Worm (Caenorhabditis elegans) whole organism, young adult: ENCODE data around the gene pak-1.

ENCODE experiments used
- B0336.3 ChIP-seq: fragments of 200-800 bp; sonication (Bioruptor generic); IDR thresholded peaks from 2 replicates; pipeline ENCODE4 v1.3.6; 2022; ENCODE audit warnings: missing genetic modification characterization, missing compliant biosample characterization
- C17E4.6 ChIP-seq: fragments of 200-800 bp; sonication (Bioruptor generic); IDR thresholded peaks from 2 replicates; pipeline ENCODE4 v1.3.6; 2022; ENCODE audit warnings: missing genetic modification reagents, missing genetic modification characterization, missing compliant biosample characterization
- F22D6.2 ChIP-seq: sonication (generic microtip); optimal IDR thresholded peaks from 2 replicates; lab custom pipeline; 2016; ENCODE audit warnings: mild to moderate bottlenecking, missing genetic modification characterization, missing compliant biosample characterization
- F37B4.10 ChIP-seq: fragments of 200-800 bp; sonication (Bioruptor generic); IDR thresholded peaks from 2 replicates; pipeline ENCODE4 v1.3.6; 2022; ENCODE audit warnings: missing genetic modification characterization, missing compliant biosample characterization
- F39B2.1 ChIP-seq: fragments of 200-800 bp; sonication (Bioruptor generic); IDR thresholded peaks from 2 replicates; pipeline ENCODE4 v1.3.6; 2022; ENCODE audit warnings: missing genetic modification reagents, missing genetic modification characterization, missing compliant biosample characterization
- F49E8.2 ChIP-seq: sonication (generic microtip); optimal IDR thresholded peaks from 3 replicates; lab custom pipeline; 2017; ENCODE audit warnings: missing genetic modification characterization, mild to moderate bottlenecking, missing compliant biosample characterization, antibody characterized with exemption, moderate library complexity; ENCODE audit not compliant: insufficient read depth
- K11D2.4 ChIP-seq: fragments of 200-800 bp; sonication (Bioruptor generic); IDR thresholded peaks from 2 replicates; pipeline ENCODE4 v1.3.6; 2022; ENCODE audit warnings: missing genetic modification reagents, missing genetic modification characterization, missing compliant biosample characterization
- K12H6.12 ChIP-seq: fragments of 200-800 bp; sonication (Bioruptor generic); optimal IDR thresholded peaks from 2 replicates; lab custom pipeline; 2018; ENCODE audit warnings: mild to moderate bottlenecking, missing genetic modification characterization, missing compliant biosample characterization
- Y53F4B.3 ChIP-seq: fragments of 200-800 bp; sonication (Bioruptor generic); IDR thresholded peaks from 2 replicates; pipeline ENCODE4 v1.3.6; 2022; ENCODE audit warnings: missing genetic modification reagents, missing genetic modification characterization, missing compliant biosample characterization
- Y56A3A.18 ChIP-seq: fragments of 200-800 bp; sonication (Bioruptor generic); IDR thresholded peaks from 2 replicates; pipeline ENCODE4 v1.3.6; 2022; ENCODE audit warnings: missing genetic modification reagents, missing genetic modification characterization, missing compliant biosample characterization
- Y95B8A.8 ChIP-seq: fragments of 200-800 bp; sonication (Bioruptor generic); IDR thresholded peaks from 2 replicates; pipeline ENCODE4 v1.3.6; 2022; ENCODE audit warnings: missing genetic modification reagents, missing genetic modification characterization, missing compliant biosample characterization
- ZK185.1 ChIP-seq: sonication (generic microtip); optimal IDR thresholded peaks from 2 replicates; lab custom pipeline; 2016; ENCODE audit warnings: mild to moderate bottlenecking, missing genetic modification characterization, missing compliant biosample characterization; ENCODE audit not compliant: poor library complexity, severe bottlenecking
- ama-1 ChIP-seq, 3 experiments: fragments of 150-350 bp in 1 of 3; sonication (generic microtip) in 2 of 3; optimal IDR thresholded peaks; 2 replicates each; lab custom pipeline; 2014 to 2018; ENCODE audit warnings: missing biosample characterization in 2 of 3, missing genetic modification characterization in 2 of 3, missing genetic modification reagents in 2 of 3
- aptf-2 ChIP-seq: fragments of 200-800 bp; sonication (Bioruptor generic); conservative IDR thresholded peaks from 2 replicates; pipeline ENCODE4 v1.3.6; 2022; ENCODE audit warnings: missing genetic modification reagents, missing genetic modification characterization, missing compliant biosample characterization
- aptf-3 ChIP-seq: fragments of 200-800 bp; sonication (Bioruptor generic); IDR thresholded peaks from 2 replicates; pipeline ENCODE4 v1.3.6; 2022; ENCODE audit warnings: missing genetic modification characterization, missing compliant biosample characterization
- athp-1 ChIP-seq: sonication (generic microtip); optimal IDR thresholded peaks from 2 replicates; lab custom pipeline; 2017; ENCODE audit warnings: mild to moderate bottlenecking, missing genetic modification characterization, missing compliant biosample characterization
- attf-5 ChIP-seq: fragments of 200-800 bp; sonication (Bioruptor generic); optimal IDR thresholded peaks from 2 replicates; lab custom pipeline; 2018; ENCODE audit warnings: mild to moderate bottlenecking, missing genetic modification characterization, missing compliant biosample characterization
- attf-6 ChIP-seq: fragments of 200-800 bp; sonication (Bioruptor generic); IDR thresholded peaks from 2 replicates; pipeline ENCODE4 v1.3.6; 2022; ENCODE audit warnings: missing genetic modification reagents, missing genetic modification characterization, missing compliant biosample characterization
- cebp-1 ChIP-seq, 2 experiments: fragments of 200-800 bp in 1 of 2; sonication (Bioruptor generic) in 1 of 2; sonication (generic microtip) in 1 of 2; IDR thresholded peaks in 1 of 2; optimal IDR thresholded peaks in 1 of 2; 2 replicates each; pipeline versions ENCODE4 v1.3.6 to Lab custom; 2017 to 2022; ENCODE audit warnings: missing compliant biosample characterization in 2 of 2, missing genetic modification characterization in 2 of 2, mild to moderate bottlenecking in 1 of 2, missing genetic modification reagents in 1 of 2, moderate library complexity in 1 of 2
- ceh-100 ChIP-seq: fragments of 200-800 bp; sonication (Bioruptor generic); IDR thresholded peaks from 2 replicates; pipeline ENCODE4 v1.3.6; 2022; ENCODE audit warnings: missing genetic modification reagents, missing genetic modification characterization, missing compliant biosample characterization
- ceh-27 ChIP-seq: fragments of 200-800 bp; sonication (Bioruptor generic); optimal IDR thresholded peaks from 2 replicates; lab custom pipeline; 2018; ENCODE audit warnings: mild to moderate bottlenecking, missing genetic modification characterization, moderate library complexity, missing compliant biosample characterization
- him-1 ChIP-seq: sonication (generic microtip); optimal IDR thresholded peaks from 2 replicates; lab custom pipeline; 2016; ENCODE audit warnings: missing genotype, missing genetic modification reagents, missing genetic modification characterization, missing compliant biosample characterization
- hlh-12 ChIP-seq: sonication (generic microtip); optimal IDR thresholded peaks from 2 replicates; lab custom pipeline; 2016; ENCODE audit warnings: missing genetic modification characterization, missing compliant biosample characterization
- let-607 ChIP-seq, 2 experiments: fragments of 200-800 bp in 1 of 2; sonication (Bioruptor generic) in 1 of 2; sonication (generic microtip) in 1 of 2; optimal IDR thresholded peaks; 2 replicates each; lab custom pipeline; 2016 to 2018; ENCODE audit warnings: mild to moderate bottlenecking in 2 of 2, missing compliant biosample characterization in 2 of 2, missing genetic modification characterization in 2 of 2, moderate library complexity in 2 of 2, missing genotype in 1 of 2
- lin-40 ChIP-seq: sonication (generic microtip); optimal IDR thresholded peaks from 2 replicates; lab custom pipeline; 2016; ENCODE audit warnings: missing genetic modification characterization, mild to moderate bottlenecking, missing compliant biosample characterization, missing genotype, missing genetic modification reagents
- lir-1 ChIP-seq: fragments of 200-800 bp; sonication (Bioruptor generic); conservative IDR thresholded peaks from 2 replicates; pipeline ENCODE4 v1.3.6; 2022; ENCODE audit warnings: missing genetic modification reagents, missing genetic modification characterization, missing compliant biosample characterization
- madf-3 ChIP-seq: fragments of 200-800 bp; sonication (Bioruptor generic); IDR thresholded peaks from 2 replicates; pipeline ENCODE4 v1.3.6; 2022; ENCODE audit warnings: missing genetic modification reagents, missing genetic modification characterization, missing compliant biosample characterization
- mcd-1 ChIP-seq: fragments of 200-800 bp; sonication (Bioruptor generic); IDR thresholded peaks from 2 replicates; pipeline ENCODE4 v1.3.6; 2022; ENCODE audit warnings: missing genetic modification reagents, missing genetic modification characterization, missing compliant biosample characterization
- mxl-1 ChIP-seq: sonication (generic microtip); optimal IDR thresholded peaks from 2 replicates; lab custom pipeline; 2016; ENCODE audit warnings: missing genetic modification characterization, missing compliant biosample characterization
- nfyb-1 ChIP-seq: fragments of 200-800 bp; sonication (Bioruptor generic); IDR thresholded peaks from 2 replicates; pipeline ENCODE4 v1.3.6; 2022; ENCODE audit warnings: missing genetic modification reagents, missing genetic modification characterization, missing compliant biosample characterization
- nhr-27 ChIP-seq: fragments of 200-800 bp; sonication (Bioruptor generic); optimal IDR thresholded peaks from 2 replicates; lab custom pipeline; 2018; ENCODE audit warnings: mild to moderate bottlenecking, missing genetic modification characterization, moderate library complexity, missing compliant biosample characterization
- nhr-80 ChIP-seq: sonication (generic microtip); optimal IDR thresholded peaks from 2 replicates; lab custom pipeline; 2016; ENCODE audit warnings: missing genetic modification characterization, missing compliant biosample characterization
- nhr-90 ChIP-seq: sonication (generic microtip); optimal IDR thresholded peaks from 2 replicates; lab custom pipeline; 2016; ENCODE audit warnings: missing genotype, mild to moderate bottlenecking, missing genetic modification characterization, missing compliant biosample characterization
- pbrm-1 ChIP-seq: fragments of 200-800 bp; sonication (Bioruptor generic); IDR thresholded peaks from 2 replicates; pipeline ENCODE4 v1.3.6; 2022; ENCODE audit warnings: missing genetic modification reagents, missing genetic modification characterization, missing compliant biosample characterization
- pha-4 ChIP-seq: fragments of 150-350 bp; sonication (generic microtip); optimal IDR thresholded peaks from 2 replicates; lab custom pipeline; 2014; ENCODE audit warnings: missing biosample characterization, missing genetic modification reagents, missing genetic modification characterization
- rcor-1 ChIP-seq: fragments of 200-800 bp; sonication (Bioruptor generic); IDR thresholded peaks from 2 replicates; pipeline ENCODE4 v1.3.6; 2022; ENCODE audit warnings: missing genetic modification reagents, missing genetic modification characterization, missing compliant biosample characterization
- rpc-1 ChIP-seq, 2 experiments: fragments of 150-350 bp in 1 of 2; sonication (generic microtip) in 1 of 2; optimal IDR thresholded peaks; 2 replicates each; lab custom pipeline; 2014 to 2018; ENCODE audit warnings: missing biosample characterization in 1 of 2, missing genetic modification characterization in 1 of 2, missing genetic modification reagents in 1 of 2, missing genotype in 1 of 2
- sdz-38 ChIP-seq: sonication (generic microtip); optimal IDR thresholded peaks from 2 replicates; lab custom pipeline; 2016; ENCODE audit warnings: missing genotype, missing genetic modification characterization, missing compliant biosample characterization
- snpc-4 ChIP-seq, 5 experiments: fragments of 150-350 bp in 1 of 5; sonication (generic microtip) in 4 of 5; optimal IDR thresholded peaks; 2 replicates each; lab custom pipeline; 2014 to 2018; ENCODE audit warnings: missing genetic modification characterization in 5 of 5, missing biosample characterization in 3 of 5, antibody characterized with exemption in 2 of 5, mild to moderate bottlenecking in 2 of 5, missing compliant biosample characterization in 2 of 5, missing genotype in 2 of 5, moderate library complexity in 2 of 5, missing genetic modification reagents in 1 of 5
- somi-1 ChIP-seq: fragments of 200-800 bp; sonication (Bioruptor generic); optimal IDR thresholded peaks from 2 replicates; lab custom pipeline; 2018; ENCODE audit warnings: mild to moderate bottlenecking, missing genetic modification characterization, missing compliant biosample characterization
- tbx-9 ChIP-seq: sonication (generic microtip); optimal IDR thresholded peaks from 2 replicates; lab custom pipeline; 2016; ENCODE audit warnings: borderline replicate concordance, missing genetic modification characterization, inconsistent platforms, missing compliant biosample characterization
- tlf-1 ChIP-seq: fragments of 200-800 bp; sonication (Bioruptor generic); optimal IDR thresholded peaks from 2 replicates; lab custom pipeline; 2018; ENCODE audit warnings: mild to moderate bottlenecking, missing genetic modification characterization, missing compliant biosample characterization
- ztf-18 ChIP-seq: sonication (generic microtip); optimal IDR thresholded peaks from 2 replicates; lab custom pipeline; 2016; ENCODE audit warnings: missing genotype, mild to moderate bottlenecking, missing genetic modification characterization, missing compliant biosample characterization
- ztf-25 ChIP-seq: fragments of 200-800 bp; sonication (Bioruptor generic); IDR thresholded peaks from 2 replicates; pipeline ENCODE4 v1.3.6; 2022; ENCODE audit warnings: missing genetic modification reagents, missing genetic modification characterization, missing compliant biosample characterization
- ztf-26 ChIP-seq: sonication (generic microtip); optimal IDR thresholded peaks from 2 replicates; lab custom pipeline; 2017; ENCODE audit warnings: missing genetic modification characterization, missing compliant biosample characterization

pak-1 gene

DNA sequence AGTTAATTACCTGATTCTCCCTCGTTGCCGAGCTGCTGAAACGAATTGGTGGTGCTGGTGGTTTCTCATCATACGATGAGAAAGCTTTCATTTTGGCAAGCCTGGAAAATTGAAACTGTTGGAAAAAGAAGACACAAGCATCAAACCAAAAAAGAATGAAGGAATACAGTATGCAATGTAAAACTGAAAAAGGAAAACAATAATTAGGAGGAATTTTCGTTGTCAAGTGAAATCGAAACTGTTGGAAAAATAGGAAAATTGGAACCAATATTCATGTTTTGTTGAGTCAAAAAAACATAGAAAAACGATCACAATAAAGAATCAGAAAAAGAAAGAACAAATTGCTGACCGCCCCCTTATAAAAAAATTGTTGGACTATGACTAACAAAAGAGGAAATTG lies at the start of gene pak-1:
TSS of gene pak-1 (minus strand) at position 101 of the 400 bp plus-strand sequence.
- TF ChIP-seq tlf-1 (GFP tag; lab: Kevin White, UChicago) (no peak), ama-1 (optimal IDR thresholded peaks at IDR 0.05; lab: Kevin White, UChicago) (no peak), ama-1 (GFP tag; optimal IDR thresholded peaks at IDR 0.05; lab: Kevin White, UChicago) (no peak), nhr-90 (tag; lab: Kevin White, UChicago) (no peak), C17E4.6 (GFP tag; lab: Robert Waterston, UW) (no peak), Y56A3A.18 (GFP tag; lab: Robert Waterston, UW) (no peak), Y53F4B.3 (GFP tag; lab: Robert Waterston, UW) (no peak), ceh-100 (GFP tag; lab: Robert Waterston, UW) (no peak), mcd-1 (GFP tag; lab: Robert Waterston, UW) (no peak), aptf-3 (no peak), ZK185.1 (tag; lab: Kevin White, UChicago) (no peak), aptf-2 (GFP tag; lab: Robert Waterston, UW) (no peak), K12H6.12 (no peak), ceh-27 (GFP tag; lab: Kevin White, UChicago) (no peak), B0336.3 (no peak), attf-6 (GFP tag; lab: Robert Waterston, UW) (no peak)

- TF ChIP-seq madf-3 (GFP tag; lab: Robert Waterston, UW) (no peak), nhr-90 (tag; lab: Kevin White, UChicago) (no peak), athp-1 (tag; lab: Kevin White, UChicago) (no peak), ztf-25 (GFP tag; lab: Robert Waterston, UW) (no peak), attf-6 (GFP tag; lab: Robert Waterston, UW) (no peak), lir-1 (GFP tag; lab: Robert Waterston, UW) (no peak), ztf-18 (tag; lab: Kevin White, UChicago) (no peak), F49E8.2 (tag; lab: Kevin White, UChicago) (no peak), attf-5 (GFP tag; lab: Kevin White, UChicago) (no peak), F37B4.10 (GFP tag; lab: Robert Waterston, UW) (no peak), Y53F4B.3 (GFP tag; lab: Robert Waterston, UW) (no peak), nhr-80 (tag; lab: Kevin White, UChicago) (no peak), tbx-9 (tag; lab: Kevin White, UChicago) (no peak), snpc-4 (GFP tag; optimal IDR thresholded peaks at IDR 0.05; lab: Kevin White, UChicago) (no peak), snpc-4 (tag; optimal IDR thresholded peaks at IDR 0.05; lab: Kevin White, UChicago) (no peak), nhr-27 (no peak), F22D6.2 (tag; lab: Kevin White, UChicago) (no peak), cebp-1 (GFP tag; IDR thresholded peaks at IDR 0.05; lab: Robert Waterston, UW) (no peak), cebp-1 (tag; optimal IDR thresholded peaks at IDR 0.05; lab: Kevin White, UChicago) (peak; percentile 56), him-1 (no peak), pha-4 (no peak), ztf-26 (no peak), sdz-38 (no peak), nfyb-1 (GFP tag; lab: Robert Waterston, UW) (peak; percentile 71; the same call in 1 of the 2 replicates), Y95B8A.8 (GFP tag; lab: Robert Waterston, UW) (no peak), pbrm-1 (0 out of 2 replicates have a peak, but pooled peaks have one; percentile 29), lin-40 (tag; lab: Kevin White, UChicago) (peak; percentile 2), mcd-1 (GFP tag; lab: Robert Waterston, UW) (0 out of 2 replicates have a peak, but pooled peaks have one; percentile 8), aptf-2 (GFP tag; lab: Robert Waterston, UW) (no peak), somi-1 (no peak), ama-1 (optimal IDR thresholded peaks at IDR 0.05; lab: Kevin White, UChicago) (no peak), ama-1 (GFP tag; optimal IDR thresholded peaks at IDR 0.05; lab: Kevin White, UChicago) (no peak), K11D2.4 (GFP tag; lab: Robert Waterston, UW) (no peak), let-607 (tag; optimal IDR thresholded peaks at IDR 0.05; lab: Kevin White, UChicago) (no peak), F39B2.1 (no peak), rcor-1 (GFP tag; lab: Robert Waterston, UW) (no peak), hlh-12 (no peak), rpc-1 (optimal IDR thresholded peaks at IDR 0.05; lab: Kevin White, UChicago) (no peak), rpc-1 (tag; optimal IDR thresholded peaks at IDR 0.05; lab: Kevin White, UChicago) (no peak), mxl-1 (no peak)
Measured at ce11 chrX:6097551-6097950, 49.1 kb upstream of the pak-1 start, which contains the start of gene C15H9.4. C15H9.4 (plus strand) TSS chrX:6097643.
